Worm (Caenorhabditis elegans): ENCODE data around the gene clc-29.

Gene clc-29

ce11 chrIII:8358213-8358672, 10.5 kb upstream of the clc-29 start, which contains the start of the genes R05D3.8 and rfp-1:
R05D3.8 (minus strand) TSS chrIII:8358327.
rfp-1 (plus strand) TSS chrIII:8358622.
- no peak for TF ChIP-seq lin-39 (tag; optimal IDR thresholded peaks at IDR 0.05)
- TF ChIP-seq dve-1 (tag; optimal IDR thresholded peaks at IDR 0.05; ENCODE audit: insufficient read depth), result peak; percentile 90
- TF ChIP-seq ceh-82 (tag; optimal IDR thresholded peaks at IDR 0.05), result no peak
- peak in 1 of 2 experiments; percentile 54 for TF ChIP-seq hif-1 (tag; optimal IDR thresholded peaks at IDR 0.05)
- TF ChIP-seq nhr-77 (tag; optimal IDR thresholded peaks at IDR 0.05), result peak; percentile 91
- TF ChIP-seq nhr-102 (tag; optimal IDR thresholded peaks at IDR 0.05), result no peak
- no peak for TF ChIP-seq lir-3 (tag; optimal IDR thresholded peaks at IDR 0.05)
- TF ChIP-seq egl-27 (tag; optimal IDR thresholded peaks at IDR 0.05), result no peak
- no peak for TF ChIP-seq nhr-76 (tag; optimal IDR thresholded peaks at IDR 0.05)
- TF ChIP-seq nhr-25 (tag; optimal IDR thresholded peaks at IDR 0.05; ENCODE audit: borderline replicate concordance, insufficient read depth), result peak; percentile 76
- TF ChIP-seq nhr-6 (tag; optimal IDR thresholded peaks at IDR 0.05), result peak; percentile 88
- TF ChIP-seq nhr-28 (tag; optimal IDR thresholded peaks at IDR 0.05), result peak; percentile 85
- TF ChIP-seq mes-2 (tag; optimal IDR thresholded peaks at IDR 0.05; ENCODE audit: poor library complexity, severe bottlenecking), result peak; percentile 89
- TF ChIP-seq dpl-1 (GFP tag; optimal IDR thresholded peaks at IDR 0.05), result peak; percentile 87
- no peak for TF ChIP-seq lim-7 (GFP tag; IDR thresholded peaks at IDR 0.05)
- TF ChIP-seq F26F4.8 (GFP tag; conservative IDR thresholded peaks at IDR 0.05), result no peak
- no peak for TF ChIP-seq ceh-32 (tag; optimal IDR thresholded peaks at IDR 0.05; ENCODE audit: poor library complexity)
- TF ChIP-seq pqm-1 (tag; optimal IDR thresholded peaks at IDR 0.05), result peak; percentile 3
- peak; percentile 97 for TF ChIP-seq R02D3.7 (tag; optimal IDR thresholded peaks at IDR 0.05)
- TF ChIP-seq pha-4 (GFP tag; IDR thresholded peaks at IDR 0.05), result no peak
- TF ChIP-seq pha-4 (tag; optimal IDR thresholded peaks at IDR 0.05), result peak; percentile 83
- no peak for TF ChIP-seq ces-1 (GFP tag; optimal IDR thresholded peaks at IDR 0.05)
- no peak for TF ChIP-seq jun-1 (tag; optimal IDR thresholded peaks at IDR 0.05)
- no peak for TF ChIP-seq aly-2 (tag; optimal IDR thresholded peaks at IDR 0.05)
- no peak for TF ChIP-seq lin-29 (GFP tag; IDR thresholded peaks at IDR 0.05)
- TF ChIP-seq ama-1 (optimal IDR thresholded peaks at IDR 0.05), result no peak
- no peak for TF ChIP-seq Y75B8A.6 (GFP tag; IDR thresholded peaks at IDR 0.05)
- no peak for TF ChIP-seq mdt-29 (GFP tag; IDR thresholded peaks at IDR 0.05)
- TF ChIP-seq fos-1 (tag; optimal IDR thresholded peaks at IDR 0.05), result no peak
- no peak for TF ChIP-seq zag-1 (tag; optimal IDR thresholded peaks at IDR 0.05)
- peak; percentile 97 to 99 for TF ChIP-seq lsy-2 (tag; optimal IDR thresholded peaks at IDR 0.05)
- TF ChIP-seq zip-11 (GFP tag; IDR thresholded peaks at IDR 0.05), result no peak
- no peak for TF ChIP-seq nhr-10 (tag; optimal IDR thresholded peaks at IDR 0.05)
- peak; percentile 45; the same call in 1 of the 2 replicates for TF ChIP-seq T26A8.4 (GFP tag; IDR thresholded peaks at IDR 0.05)
- no peak for TF ChIP-seq saeg-2 (GFP tag; IDR thresholded peaks at IDR 0.05)
- peak; percentile 67; the same call in 1 of the 2 replicates for TF ChIP-seq arid-1 (GFP tag; conservative IDR thresholded peaks at IDR 0.05)
- TF ChIP-seq zfp-3 (GFP tag; conservative IDR thresholded peaks at IDR 0.05), result no peak
- no peak for TF ChIP-seq ceh-44 (GFP tag; IDR thresholded peaks at IDR 0.05)
- TF ChIP-seq fkh-10 (GFP tag; optimal IDR thresholded peaks at IDR 0.05), result peak; percentile 36
- TF ChIP-seq lin-13 (GFP tag; optimal IDR thresholded peaks at IDR 0.05), result peak; percentile 88
- no peak for TF ChIP-seq daf-16 (GFP tag; optimal IDR thresholded peaks at IDR 0.05)
- TF ChIP-seq daf-16 (tag; optimal IDR thresholded peaks at IDR 0.05), result peak; percentile 51
- no peak for TF ChIP-seq attf-4 (tag; optimal IDR thresholded peaks at IDR 0.05)
- no peak for TF ChIP-seq Y5F2A.4 (GFP tag; optimal IDR thresholded peaks at IDR 0.05)
- peak; percentile 40 for TF ChIP-seq dmd-6 (GFP tag; IDR thresholded peaks at IDR 0.05)
- no peak for TF ChIP-seq unc-39 (tag; optimal IDR thresholded peaks at IDR 0.05)
- TF ChIP-seq aha-1 (tag), result peak; percentile 44
- no peak for TF ChIP-seq ztf-11 (tag; optimal IDR thresholded peaks at IDR 0.05)
- no peak for TF ChIP-seq daf-8 (GFP tag; IDR thresholded peaks at IDR 0.05)
- peak; percentile 74 for TF ChIP-seq unc-130 (GFP tag; optimal IDR thresholded peaks at IDR 0.05)
- TF ChIP-seq daf-19 (GFP tag; conservative IDR thresholded peaks at IDR 0.05), result no peak
- no peak for TF ChIP-seq snpc-4 (tag; optimal IDR thresholded peaks at IDR 0.05)
- TF ChIP-seq lin-15B (tag; optimal IDR thresholded peaks at IDR 0.05), result peak; percentile 49
